Worm (Caenorhabditis elegans) whole organism, early embryonic: ENCODE measurements around the gene Y54G2A.48.

Experiments used
- B0310.2 ChIP-seq: sonication (generic microtip); optimal IDR thresholded peaks from 2 replicates; lab custom pipeline; 2016; ENCODE audit warnings: mild to moderate bottlenecking, missing genetic modification characterization, missing compliant biosample characterization
- F13C5.2 ChIP-seq: sonication (generic microtip); optimal IDR thresholded peaks from 2 replicates; lab custom pipeline; 2017; ENCODE audit warnings: mild to moderate bottlenecking, missing genetic modification characterization, inconsistent platforms, missing compliant biosample characterization
- ama-1 ChIP-seq: fragments of 150-350 bp; optimal IDR thresholded peaks from 2 replicates; lab custom pipeline; 2014
- ceh-36 ChIP-seq: sonication (generic microtip); optimal IDR thresholded peaks from 2 replicates; lab custom pipeline; 2016; ENCODE audit warnings: missing genetic modification characterization, inconsistent platforms, missing compliant biosample characterization
- ets-7 ChIP-seq: sonication (generic microtip); optimal IDR thresholded peaks from 2 replicates; lab custom pipeline; 2016; ENCODE audit warnings: missing genotype, missing genetic modification characterization, missing compliant biosample characterization
- flt-1 ChIP-seq: fragments of 200-800 bp; sonication (Bioruptor generic); IDR thresholded peaks from 2 replicates; pipeline ENCODE4 v1.3.6; 2022; ENCODE audit warnings: missing genetic modification characterization, missing compliant biosample characterization
- hnd-1 ChIP-seq: sonication (generic microtip); optimal IDR thresholded peaks from 2 replicates; lab custom pipeline; 2016; ENCODE audit warnings: missing genetic modification characterization, missing compliant biosample characterization
- pes-1 ChIP-seq: fragments of 200-800 bp; sonication (Bioruptor generic); IDR thresholded peaks from 2 replicates; pipeline ENCODE4 v1.3.6; 2022; ENCODE audit warnings: missing genetic modification reagents, missing genetic modification characterization, missing compliant biosample characterization
- sea-1 ChIP-seq: fragments of 200-800 bp; sonication (Bioruptor generic); conservative IDR thresholded peaks from 2 replicates; pipeline ENCODE4 v1.3.6; 2022; ENCODE audit warnings: missing genetic modification characterization, missing compliant biosample characterization
- tbx-11 ChIP-seq: fragments of 200-800 bp; sonication (Bioruptor generic); IDR thresholded peaks from 2 replicates; pipeline ENCODE4 v1.3.6; 2022; ENCODE audit warnings: missing genetic modification characterization, missing compliant biosample characterization
- tbx-37 ChIP-seq: fragments of 200-800 bp; sonication (Bioruptor generic); conservative IDR thresholded peaks from 2 replicates; pipeline ENCODE4 v1.3.6; 2022; ENCODE audit warnings: missing genetic modification reagents, missing genetic modification characterization, missing compliant biosample characterization
- tra-4 ChIP-seq: sonication (generic microtip); optimal IDR thresholded peaks from 2 replicates; lab custom pipeline; 2017; ENCODE audit warnings: missing genetic modification characterization, missing compliant biosample characterization

- no peak for TF ChIP-seq ama-1 (lab: Kevin White, UChicago)
- TF ChIP-seq B0310.2 (tag; lab: Kevin White, UChicago) = no peak
- TF ChIP-seq tra-4 (tag; lab: Kevin White, UChicago) = no peak
- TF ChIP-seq tbx-37 (GFP tag; lab: Robert Waterston, UW) = no peak
- no peak for TF ChIP-seq flt-1
- TF ChIP-seq ceh-36 (tag; lab: Kevin White, UChicago) = no peak
- TF ChIP-seq hnd-1 (tag; lab: Kevin White, UChicago) = no peak
- TF ChIP-seq sea-1 (GFP tag; lab: Robert Waterston, UW) = no peak
- TF ChIP-seq pes-1 (GFP tag; lab: Robert Waterston, UW) = no peak
- TF ChIP-seq F13C5.2 (tag; lab: Kevin White, UChicago) = no peak
- no peak for TF ChIP-seq tbx-11 (GFP tag; lab: Robert Waterston, UW)
- no peak for TF ChIP-seq ets-7
Observed at ce11 chrIV:2832587-2832986, at the start of gene Y54G2A.48, which contains the start of gene pudl-1.
